Worm (Caenorhabditis elegans) whole organism, L3 larva: Measurements from ENCODE around the gene C26F1.1.

Experiments
- R02D3.7 ChIP-seq: fragments of 150-350 bp; optimal IDR thresholded peaks from 2 replicates; lab custom pipeline; 2014; ENCODE audit warnings: missing biosample characterization, missing genetic modification characterization
- ZK546.5 ChIP-seq: sonication (generic microtip); optimal IDR thresholded peaks from 2 replicates; lab custom pipeline; 2017; ENCODE audit warnings: missing biosample characterization, missing genetic modification characterization
- aly-2 ChIP-seq: fragments of 150-350 bp; optimal IDR thresholded peaks from 2 replicates; lab custom pipeline; 2014; ENCODE audit warnings: missing biosample characterization, missing genetic modification characterization
- ama-1 ChIP-seq: fragments of 150-350 bp; optimal IDR thresholded peaks from 2 replicates; lab custom pipeline; 2018
- ceh-16 ChIP-seq: sonication (generic microtip); optimal IDR thresholded peaks from 2 replicates; lab custom pipeline; 2017; ENCODE audit warnings: missing biosample characterization, missing genetic modification characterization
- ceh-28 ChIP-seq: fragments of 150-350 bp; optimal IDR thresholded peaks from 2 replicates; lab custom pipeline; 2014; ENCODE audit warnings: missing biosample characterization, missing genetic modification reagents, missing genetic modification characterization
- ceh-82 ChIP-seq: fragments of 150-350 bp; optimal IDR thresholded peaks from 2 replicates; lab custom pipeline; 2014; ENCODE audit warnings: missing biosample characterization, missing genetic modification characterization
- ceh-9 ChIP-seq: sonication (generic microtip); optimal IDR thresholded peaks from 2 replicates; lab custom pipeline; 2018; ENCODE audit warnings: missing biosample characterization, missing genetic modification characterization
- daf-12 ChIP-seq: fragments of 150-350 bp; optimal IDR thresholded peaks from 2 replicates; lab custom pipeline; 2014; ENCODE audit warnings: missing biosample characterization, missing genetic modification reagents, missing genetic modification characterization
- elt-1 ChIP-seq: fragments of 150-350 bp; optimal IDR thresholded peaks from 2 replicates; lab custom pipeline; 2014; ENCODE audit warnings: missing biosample characterization, missing genetic modification characterization
- elt-2 ChIP-seq: sonication (generic microtip); optimal IDR thresholded peaks from 2 replicates; lab custom pipeline; 2016; ENCODE audit warnings: missing genetic modification reagents, mild to moderate bottlenecking, missing genetic modification characterization, missing compliant biosample characterization
- elt-3 ChIP-seq, 3 experiments: fragments of 150-350 bp in 1 of 3; sonication (generic microtip) in 2 of 3; optimal IDR thresholded peaks; 2 replicates in 2 of 3; 4 replicates in 1 of 3; lab custom pipeline; 2014 to 2017; ENCODE audit warnings: missing biosample characterization in 3 of 3, missing genetic modification characterization in 3 of 3
- eor-1 ChIP-seq, 2 experiments: fragments of 150-350 bp; optimal IDR thresholded peaks; 2 replicates each; lab custom pipeline; 2014 to 2018; ENCODE audit warnings: missing biosample characterization in 2 of 2, missing genetic modification characterization in 2 of 2
- jun-1 ChIP-seq: fragments of 150-350 bp; optimal IDR thresholded peaks from 2 replicates; lab custom pipeline; 2014; ENCODE audit warnings: missing biosample characterization, missing genetic modification reagents, missing genetic modification characterization
- lin-15B ChIP-seq: fragments of 150-350 bp; optimal IDR thresholded peaks from 2 replicates; lab custom pipeline; 2014; ENCODE audit warnings: missing biosample characterization, missing genetic modification characterization
- lin-39 ChIP-seq: fragments of 150-350 bp; optimal IDR thresholded peaks from 2 replicates; lab custom pipeline; 2018; ENCODE audit warnings: missing biosample characterization, missing genetic modification reagents, missing genetic modification characterization
- lsy-12 ChIP-seq: sonication (generic microtip); optimal IDR thresholded peaks from 2 replicates; lab custom pipeline; 2016; ENCODE audit warnings: mild to moderate bottlenecking, missing genetic modification characterization, missing compliant biosample characterization
- mdl-1 ChIP-seq: fragments of 150-350 bp; optimal IDR thresholded peaks from 2 replicates; lab custom pipeline; 2014; ENCODE audit warnings: missing biosample characterization, missing genetic modification characterization
- mml-1 ChIP-seq: fragments of 150-350 bp; sonication (generic microtip); optimal IDR thresholded peaks from 3 replicates; lab custom pipeline; 2014; ENCODE audit warnings: missing biosample characterization, missing genetic modification characterization
- nfya-1 ChIP-seq: sonication (generic microtip); optimal IDR thresholded peaks from 2 replicates; lab custom pipeline; 2017; ENCODE audit warnings: missing genetic modification characterization, mild to moderate bottlenecking, missing compliant biosample characterization, antibody characterized with exemption, moderate library complexity; ENCODE audit not compliant: insufficient read depth
- nhr-11 ChIP-seq: fragments of 150-350 bp; optimal IDR thresholded peaks from 2 replicates; lab custom pipeline; 2014; ENCODE audit warnings: missing biosample characterization, missing genetic modification characterization
- nhr-12 ChIP-seq: fragments of 150-350 bp; optimal IDR thresholded peaks from 2 replicates; lab custom pipeline; 2014; ENCODE audit warnings: missing biosample characterization, missing genetic modification characterization
- nhr-23 ChIP-seq: fragments of 150-350 bp; optimal IDR thresholded peaks from 2 replicates; lab custom pipeline; 2014; ENCODE audit warnings: missing biosample characterization, missing genetic modification reagents, missing genetic modification characterization
- nhr-237 ChIP-seq: fragments of 150-350 bp; optimal IDR thresholded peaks from 2 replicates; lab custom pipeline; 2014; ENCODE audit warnings: missing biosample characterization, missing genetic modification characterization
- nhr-25 ChIP-seq: sonication (generic microtip); optimal IDR thresholded peaks from 2 replicates; lab custom pipeline; 2017; ENCODE audit warnings: missing biosample characterization, missing genetic modification characterization
- nhr-28 ChIP-seq: fragments of 150-350 bp; optimal IDR thresholded peaks from 2 replicates; lab custom pipeline; 2014; ENCODE audit warnings: missing biosample characterization, missing genetic modification characterization
- nhr-43 ChIP-seq: sonication (generic microtip); optimal IDR thresholded peaks from 2 replicates; lab custom pipeline; 2016; ENCODE audit warnings: mild to moderate bottlenecking, missing genetic modification characterization, missing compliant biosample characterization; ENCODE audit not compliant: poor library complexity, severe bottlenecking
- nhr-67 ChIP-seq: fragments of 150-350 bp; optimal IDR thresholded peaks from 2 replicates; lab custom pipeline; 2014; ENCODE audit warnings: missing biosample characterization, missing genetic modification characterization
- nhr-76 ChIP-seq: fragments of 150-350 bp; sonication (generic microtip); optimal IDR thresholded peaks from 5 replicates; lab custom pipeline; 2014; ENCODE audit warnings: missing biosample characterization, missing genetic modification characterization
- nhr-77 ChIP-seq: fragments of 150-350 bp; optimal IDR thresholded peaks from 2 replicates; lab custom pipeline; 2014; ENCODE audit warnings: missing biosample characterization, missing genetic modification characterization
- pha-4 ChIP-seq: fragments of 150-350 bp; optimal IDR thresholded peaks from 2 replicates; lab custom pipeline; 2014; ENCODE audit warnings: missing biosample characterization, missing genetic modification reagents, missing genetic modification characterization
- pqm-1 ChIP-seq: fragments of 150-350 bp; optimal IDR thresholded peaks from 2 replicates; lab custom pipeline; 2017; ENCODE audit warnings: missing biosample characterization, missing genetic modification characterization, inconsistent platforms
- skn-1 ChIP-seq: fragments of 150-350 bp; optimal IDR thresholded peaks from 2 replicates; lab custom pipeline; 2014; ENCODE audit warnings: missing biosample characterization, missing genetic modification characterization
- snpc-4 ChIP-seq: fragments of 150-350 bp; optimal IDR thresholded peaks from 2 replicates; lab custom pipeline; 2014; ENCODE audit warnings: missing biosample characterization, missing genetic modification characterization
- tbx-2 ChIP-seq: sonication (generic microtip); optimal IDR thresholded peaks from 2 replicates; lab custom pipeline; 2016; ENCODE audit warnings: mild to moderate bottlenecking, missing genetic modification characterization, missing compliant biosample characterization
- unc-39 ChIP-seq: sonication (generic microtip); optimal IDR thresholded peaks from 4 replicates; lab custom pipeline; 2017; ENCODE audit warnings: missing biosample characterization, missing genetic modification characterization
- unc-62 ChIP-seq: fragments of 150-350 bp; sonication (generic microtip); optimal IDR thresholded peaks from 4 replicates; lab custom pipeline; 2014; ENCODE audit warnings: missing biosample characterization, missing genetic modification reagents, missing genetic modification characterization
- zag-1 ChIP-seq: fragments of 150-350 bp; optimal IDR thresholded peaks from 2 replicates; lab custom pipeline; 2014; ENCODE audit warnings: missing biosample characterization, missing genetic modification characterization
- ztf-4 ChIP-seq: fragments of 150-350 bp; optimal IDR thresholded peaks from 2 replicates; lab custom pipeline; 2014; ENCODE audit warnings: missing biosample characterization, missing genetic modification characterization

C26F1.1 gene

ce11 chrV:7761906-7762305 lies 23.3 kb upstream of the C26F1.1 start:
- peak; percentile 83 for TF ChIP-seq nfya-1
- no peak for TF ChIP-seq snpc-4 (tag; lab: Kevin White, UChicago)
- no peak for TF ChIP-seq nhr-12 (tag; lab: Kevin White, UChicago)

- TF ChIP-seq ceh-82 (tag; lab: Kevin White, UChicago) (no peak), lin-39 (tag; lab: Kevin White, UChicago) (no peak), elt-2 (tag; lab: Kevin White, UChicago) (no peak), ZK546.5 (tag; lab: Kevin White, UChicago) (no peak), skn-1 (tag; lab: Kevin White, UChicago) (no peak), ceh-16 (no peak), aly-2 (no peak), ama-1 (lab: Kevin White, UChicago) (no peak), mml-1 (tag; lab: Kevin White, UChicago) (no peak), nhr-76 (tag; lab: Kevin White, UChicago) (no peak), unc-62 (GFP tag; lab: Kevin White, UChicago) (no peak), nhr-237 (tag; lab: Kevin White, UChicago) (no peak), mdl-1 (tag; lab: Kevin White, UChicago) (no peak), lin-15B (tag; lab: Kevin White, UChicago) (no peak), nhr-77 (tag; lab: Kevin White, UChicago) (no peak), zag-1 (tag; lab: Kevin White, UChicago) (no peak), pqm-1 (no peak)
Observed at ce11 chrV:7770961-7771360, 14.3 kb upstream of the C26F1.1 start, which contains the start of gene frpr-3. Gene frpr-3, plus strand, starts transcription at chrV:7771261.

DNA sequence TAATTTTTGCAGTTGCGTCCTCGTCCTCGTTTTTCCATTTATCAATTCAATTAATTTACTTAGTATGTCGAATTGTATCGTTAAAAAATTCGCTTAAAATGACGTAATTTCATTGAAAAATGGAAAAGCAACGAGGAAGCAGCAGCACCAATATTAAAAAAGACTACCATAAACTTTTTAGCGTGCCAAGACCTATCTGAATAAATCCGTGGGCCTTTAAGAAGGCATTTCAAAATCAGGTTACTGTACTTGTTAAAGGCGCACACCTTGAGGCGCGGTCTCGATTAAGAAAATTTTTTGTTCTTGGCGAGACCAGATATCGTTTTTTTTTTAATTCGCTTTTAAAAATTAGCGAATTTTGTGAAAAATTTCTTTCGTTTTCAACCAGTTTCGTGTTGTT lies 11.6 kb upstream of the C26F1.1 start:
- TF ChIP-seq ceh-16 (no peak), nhr-12 (tag; lab: Kevin White, UChicago) (no peak), pha-4 (tag; lab: Kevin White, UChicago) (no peak), jun-1 (tag; lab: Kevin White, UChicago) (no peak), nfya-1 (no peak), nhr-25 (no peak), ceh-28 (tag; lab: Kevin White, UChicago) (no peak), pqm-1 (no peak), mdl-1 (tag; lab: Kevin White, UChicago) (no peak), skn-1 (tag; lab: Kevin White, UChicago) (no peak), daf-12 (no peak), elt-2 (tag; lab: Kevin White, UChicago) (no peak), elt-1 (tag; lab: Kevin White, UChicago) (no peak), nhr-28 (tag; lab: Kevin White, UChicago) (no peak), eor-1 (tag; optimal IDR thresholded peaks at IDR 0.05; lab: Kevin White, UChicago) (no peak), ceh-9 (tag; lab: Kevin White, UChicago) (no peak), aly-2 (no peak)

ce11 chrV:7774143-7774595 lies 11.0 kb upstream of the C26F1.1 start, which contains the start of gene grl-10:
Gene grl-10, plus strand, starts transcription at chrV:7774545.
- TF ChIP-seq nhr-43 (tag; lab: Kevin White, UChicago) (peak; percentile 61), eor-1 (tag; optimal IDR thresholded peaks at IDR 0.05; lab: Kevin White, UChicago) (no peak)
- TF ChIP-seq, all 47 proteins: peak for 1

DNA sequence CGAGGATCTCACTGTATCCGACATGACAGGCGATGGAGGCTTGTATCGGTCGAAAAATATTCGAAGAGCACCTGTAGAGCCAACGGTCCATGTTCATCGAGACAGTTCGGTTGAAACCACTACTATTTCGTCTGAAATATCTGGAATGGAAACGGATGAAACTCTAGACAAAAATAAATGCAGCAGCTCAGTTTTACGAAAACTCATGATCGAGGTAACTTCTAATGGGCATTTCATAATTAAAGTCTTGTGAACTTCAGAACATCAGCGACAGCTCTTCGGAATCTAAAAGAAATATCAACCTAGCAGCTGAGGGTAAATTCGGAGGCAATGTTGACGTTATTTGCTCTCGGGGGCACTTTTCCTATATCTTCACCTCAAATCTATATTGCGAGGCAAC lies 10.0 kb upstream of the C26F1.1 start:
- peak; percentile 32 for TF ChIP-seq ama-1 (lab: Kevin White, UChicago)
- no peak for TF ChIP-seq ztf-4
- TF ChIP-seq nhr-43 (tag; lab: Kevin White, UChicago) = peak; percentile 47

DNA sequence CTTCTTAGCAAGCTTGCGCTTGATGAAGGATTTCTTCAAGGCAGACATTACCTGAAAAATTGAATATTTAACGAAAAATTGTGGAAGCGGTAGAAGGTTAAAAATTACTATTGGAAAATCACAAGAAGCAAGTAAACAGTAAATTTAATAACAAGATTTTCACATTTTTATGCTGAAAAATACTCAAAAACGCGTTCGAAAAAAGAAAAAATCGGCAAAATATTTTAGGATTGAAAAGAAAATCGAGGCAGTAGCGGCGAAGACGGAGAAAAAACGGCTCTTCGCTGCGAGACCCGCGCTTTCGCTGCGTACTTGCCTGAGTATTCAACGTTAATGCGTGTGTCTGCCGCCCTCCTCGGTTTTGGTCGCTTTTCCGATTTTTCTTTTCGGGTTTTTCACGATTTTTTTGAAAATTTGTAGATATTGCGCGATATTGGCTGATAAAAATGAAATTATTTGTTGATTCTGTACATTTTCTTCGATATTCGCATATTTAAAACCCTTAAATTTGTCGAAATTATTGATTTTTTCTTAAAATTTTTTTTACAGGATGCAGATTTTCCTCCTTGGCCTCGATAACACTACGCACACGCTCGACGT lies 9.1 kb upstream of the C26F1.1 start, which contains the start of the genes rpl-39 and rps-30:
Gene rpl-39, minus strand, starts transcription at position 51 of the 600 bp plus-strand sequence.
Gene rps-30, plus strand, starts transcription at position 550 of the 600 bp plus-strand sequence.
- TF ChIP-seq skn-1 (tag; lab: Kevin White, UChicago) = peak; percentile 73
- peak; percentile 41 for TF ChIP-seq tbx-2 (tag; lab: Kevin White, UChicago)
- TF ChIP-seq nhr-28 (tag; lab: Kevin White, UChicago) = no peak
- no peak for TF ChIP-seq nhr-67 (tag; lab: Kevin White, UChicago)
- no peak for TF ChIP-seq mdl-1 (tag; lab: Kevin White, UChicago)
- peak; percentile 77 for TF ChIP-seq ceh-82 (tag; lab: Kevin White, UChicago)
- TF ChIP-seq pha-4 (tag; lab: Kevin White, UChicago) = peak; percentile 94
- peak; percentile 62 for TF ChIP-seq snpc-4 (tag; lab: Kevin White, UChicago)
- TF ChIP-seq lin-39 (tag; lab: Kevin White, UChicago) = peak; percentile 93
- TF ChIP-seq unc-62 (GFP tag; lab: Kevin White, UChicago) = no peak
- peak; percentile 69 for TF ChIP-seq pqm-1
- no peak for TF ChIP-seq mml-1 (tag; lab: Kevin White, UChicago)
- peak; percentile 43 for TF ChIP-seq ceh-28 (tag; lab: Kevin White, UChicago)
- TF ChIP-seq nhr-11 (tag; lab: Kevin White, UChicago) = peak; percentile 53
- TF ChIP-seq nhr-23 = peak; percentile 88
- TF ChIP-seq unc-39 (tag; lab: Kevin White, UChicago) = no peak
- TF ChIP-seq ZK546.5 (tag; lab: Kevin White, UChicago) = no peak
- TF ChIP-seq elt-3 (tag; optimal IDR thresholded peaks at IDR 0.05; lab: Kevin White, UChicago) = peak in 1 of 3 experiments; percentile 77
- TF ChIP-seq R02D3.7 (tag; lab: Kevin White, UChicago) = peak; percentile 91
- TF ChIP-seq nhr-12 (tag; lab: Kevin White, UChicago) = no peak
- TF ChIP-seq nhr-237 (tag; lab: Kevin White, UChicago) = no peak
- no peak for TF ChIP-seq ceh-16
- peak; percentile 49 for TF ChIP-seq nhr-43 (tag; lab: Kevin White, UChicago)
- no peak for TF ChIP-seq ztf-4
- peak; percentile 65 for TF ChIP-seq elt-2 (tag; lab: Kevin White, UChicago)
- TF ChIP-seq lsy-12 (tag; lab: Kevin White, UChicago) = peak; percentile 70
